Worm (Caenorhabditis elegans): ENCODE data around the gene adk-1.
"Not testable (repeated sequence)": the region's sequence is repeated elsewhere in the genome, so short reads cannot be mapped to it uniquely, and the experiment has no call there.

ce11 chrIV:11198983-11199382 is 11.6 kb downstream of the adk-1 start, which contains the start of gene R07H5.16:
- not testable (repeated sequence) for TF ChIP-seq elt-3, nhr-76 (tag; optimal IDR thresholded peaks at IDR 0.05)
